Fruit fly (Drosophila melanogaster) whole organism, pupa: ENCODE data around the gene Nsf2.

Experiments used
- CG10348 ChIP-seq: fragments of 200-800 bp; sonication (Bioruptor generic); IDR thresholded peaks from 2 replicates; pipeline ENCODE4 v1.3.6; 2022; ENCODE audit warnings: missing biosample characterization, missing genetic modification characterization
- CG12605 ChIP-seq: fragments of 200-800 bp; sonication (Bioruptor generic); IDR thresholded peaks from 2 replicates; pipeline ENCODE4 v1.3.6; 2022; ENCODE audit warnings: missing biosample characterization, missing genetic modification characterization
- CG13204 ChIP-seq: fragments of 200-800 bp; sonication (Bioruptor generic); optimal IDR thresholded peaks from 2 replicates; lab custom pipeline; 2018; ENCODE audit warnings: missing biosample characterization, mild to moderate bottlenecking, missing genetic modification characterization, moderate library complexity
- CG14655 ChIP-seq: fragments of 200-800 bp; sonication (Bioruptor generic); optimal IDR thresholded peaks from 3 replicates; lab custom pipeline; 2017; ENCODE audit warnings: mild to moderate bottlenecking, missing biosample characterization, missing genetic modification reagents, missing genetic modification characterization
- CG15710 ChIP-seq: fragments of 200-800 bp; sonication (Bioruptor generic); optimal IDR thresholded peaks from 2 replicates; lab custom pipeline; 2018; ENCODE audit warnings: missing biosample characterization, mild to moderate bottlenecking, missing genetic modification characterization, moderate library complexity
- CG17806 ChIP-seq: fragments of 200-800 bp; sonication (Bioruptor generic); optimal IDR thresholded peaks from 2 replicates; lab custom pipeline; 2018; ENCODE audit warnings: missing biosample characterization, mild to moderate bottlenecking, missing genetic modification characterization, moderate library complexity
- CG32121 ChIP-seq: fragments of 200-800 bp; sonication (Bioruptor generic); IDR thresholded peaks from 2 replicates; pipeline ENCODE4 v1.3.6; 2022; ENCODE audit warnings: missing biosample characterization, missing genetic modification characterization
- CG34367 ChIP-seq: fragments of 200-800 bp; sonication (Bioruptor generic); optimal IDR thresholded peaks from 2 replicates; lab custom pipeline; 2018; ENCODE audit warnings: missing biosample characterization, mild to moderate bottlenecking, missing genetic modification characterization
- CG4496 ChIP-seq: fragments of 200-800 bp; sonication (Bioruptor generic); IDR thresholded peaks from 3 replicates; pipeline ENCODE4 v1.3.6; 2022; ENCODE audit warnings: missing biosample characterization, missing genetic modification characterization
- CG8159 ChIP-seq: fragments of 200-800 bp; sonication (Bioruptor generic); optimal IDR thresholded peaks from 3 replicates; lab custom pipeline; 2018; ENCODE audit warnings: missing biosample characterization, mild to moderate bottlenecking, missing genetic modification characterization, moderate library complexity
- CG8301 ChIP-seq: fragments of 200-800 bp; sonication (Bioruptor generic); optimal IDR thresholded peaks from 2 replicates; lab custom pipeline; 2018; ENCODE audit warnings: missing biosample characterization, mild to moderate bottlenecking, missing genetic modification characterization
- CG9948 ChIP-seq: fragments of 200-800 bp; sonication (Bioruptor generic); optimal IDR thresholded peaks from 2 replicates; lab custom pipeline; 2018; ENCODE audit warnings: missing biosample characterization, mild to moderate bottlenecking, missing genetic modification characterization, moderate library complexity
- D1 ChIP-seq: fragments of 200-800 bp; sonication (Bioruptor generic); optimal IDR thresholded peaks from 2 replicates; lab custom pipeline; 2018; ENCODE audit warnings: missing biosample characterization, mild to moderate bottlenecking, missing genetic modification characterization, moderate library complexity
- EcR ChIP-seq: fragments of 200-800 bp; sonication (Bioruptor generic); optimal IDR thresholded peaks from 3 replicates; lab custom pipeline; 2019; ENCODE audit warnings: missing biosample characterization, missing genetic modification characterization, mild to moderate bottlenecking, moderate library complexity, missing genetic modification reagents
- Ets98B ChIP-seq: fragments of 200-800 bp; sonication (Bioruptor generic); IDR thresholded peaks from 2 replicates; pipeline ENCODE4 v1.3.6; 2022; ENCODE audit warnings: missing biosample characterization, missing genetic modification characterization
- Pif1A ChIP-seq: fragments of 200-800 bp; sonication (Bioruptor generic); optimal IDR thresholded peaks from 3 replicates; lab custom pipeline; 2016; ENCODE audit warnings: missing biosample characterization, missing genetic modification characterization
- Pif1B ChIP-seq: fragments of 200-800 bp; sonication (Bioruptor generic); optimal IDR thresholded peaks from 3 replicates; lab custom pipeline; 2016; ENCODE audit warnings: missing biosample characterization, missing genetic modification characterization
- Snoo ChIP-seq: fragments of 200-800 bp; sonication (Bioruptor generic); optimal IDR thresholded peaks from 3 replicates; lab custom pipeline; 2017; ENCODE audit warnings: missing biosample characterization, mild to moderate bottlenecking, missing genetic modification characterization, inconsistent platforms
- fd96Ca ChIP-seq: fragments of 200-800 bp; sonication (Bioruptor generic); IDR thresholded peaks from 3 replicates; pipeline ENCODE4 v1.3.6; 2022; ENCODE audit warnings: missing biosample characterization, missing genetic modification characterization
- gl ChIP-seq: fragments of 200-800 bp; sonication (Bioruptor generic); optimal IDR thresholded peaks from 2 replicates; lab custom pipeline; 2018; ENCODE audit warnings: missing biosample characterization, mild to moderate bottlenecking, missing genetic modification characterization
- rn ChIP-seq: fragments of 200-800 bp; sonication (Bioruptor generic); IDR thresholded peaks from 2 replicates; pipeline ENCODE4 v1.3.6; 2022; ENCODE audit warnings: missing biosample characterization, missing genetic modification characterization

The Nsf2 gene

dm6 chr3R:13794666-13795055, 43.1 kb downstream of the Nsf2 start:
- TF ChIP-seq CG8301 (no peak), CG8159 (tag; lab: Kevin White, UChicago) (no peak), D1 (tag; lab: Kevin White, UChicago) (no peak), Ets98B (peak; percentile 21; the same call in 1 of the 2 replicates), CG32121 (GFP tag; lab: Robert Waterston, UW) (no peak), EcR (GFP tag; lab: Kevin White, UChicago) (peak; percentile 86), Pif1B (GFP tag; lab: Kevin White, UChicago) (peak; percentile 11), gl (no peak), Pif1A (GFP tag; lab: Kevin White, UChicago) (no peak), CG15710 (tag; lab: Kevin White, UChicago) (no peak), CG4496 (GFP tag; lab: Robert Waterston, UW) (peak; percentile 30; the same call in 1 of the 3 replicates), fd96Ca (GFP tag; lab: Robert Waterston, UW) (no peak), CG10348 (GFP tag; lab: Robert Waterston, UW) (no peak), CG14655 (GFP tag; lab: Kevin White, UChicago) (no peak)

- TF ChIP-seq Pif1B (GFP tag; lab: Kevin White, UChicago) (peak; percentile 50), CG12605 (no peak), rn (GFP tag; lab: Robert Waterston, UW) (no peak), CG14655 (GFP tag; lab: Kevin White, UChicago) (peak; percentile 64), CG15710 (tag; lab: Kevin White, UChicago) (no peak), Ets98B (peak; percentile 29; the same call in 1 of the 2 replicates), CG4496 (GFP tag; lab: Robert Waterston, UW) (peak; percentile 38; the same call in 1 of the 3 replicates), Pif1A (GFP tag; lab: Kevin White, UChicago) (peak; percentile 5), CG8301 (peak; percentile 42), Snoo (peak; percentile 85)
Measured at dm6 chr3R:13793979-13794665, 43.7 kb downstream of the Nsf2 start.

- TF ChIP-seq CG8301 (peak; percentile 20), Ets98B (peak; percentile 48), Snoo (peak; percentile 80), CG17806 (tag; lab: Kevin White, UChicago) (no peak), Pif1A (GFP tag; lab: Kevin White, UChicago) (peak; percentile 43), CG8159 (tag; lab: Kevin White, UChicago) (no peak)
Measured at dm6 chr3R:13793105-13793978, 44.4 kb downstream of the Nsf2 start.

- TF ChIP-seq CG8159 (tag; lab: Kevin White, UChicago) = no peak
- no peak for TF ChIP-seq CG32121 (GFP tag; lab: Robert Waterston, UW)
- TF ChIP-seq CG10348 (GFP tag; lab: Robert Waterston, UW) = no peak
- TF ChIP-seq CG14655 (GFP tag; lab: Kevin White, UChicago) = no peak
- TF ChIP-seq EcR (GFP tag; lab: Kevin White, UChicago) = peak; percentile 90
- no peak for TF ChIP-seq CG12605
- TF ChIP-seq CG9948 (tag; lab: Kevin White, UChicago) = no peak
- no peak for TF ChIP-seq CG4496 (GFP tag; lab: Robert Waterston, UW)
Measured at dm6 chr3R:13790820-13791219, 47.0 kb downstream of the Nsf2 start.

dm6 chr3R:13789617-13790277, 48.0 kb downstream of the Nsf2 start:
- TF ChIP-seq CG17806 (tag; lab: Kevin White, UChicago) (no peak), EcR (GFP tag; lab: Kevin White, UChicago) (peak; percentile 96), fd96Ca (GFP tag; lab: Robert Waterston, UW) (no peak), CG10348 (GFP tag; lab: Robert Waterston, UW) (no peak), CG13204 (GFP tag; lab: Kevin White, UChicago) (no peak), CG9948 (tag; lab: Kevin White, UChicago) (no peak), CG12605 (no peak), CG32121 (GFP tag; lab: Robert Waterston, UW) (0 out of 2 replicates have a peak, but pooled peaks have one; percentile 30)

- TF ChIP-seq gl (peak; percentile 6), CG34367 (tag; lab: Kevin White, UChicago) (no peak), CG15710 (tag; lab: Kevin White, UChicago) (no peak), CG32121 (GFP tag; lab: Robert Waterston, UW) (no peak), fd96Ca (GFP tag; lab: Robert Waterston, UW) (0 out of 3 replicates have a peak, but pooled peaks have one; percentile 16), CG14655 (GFP tag; lab: Kevin White, UChicago) (no peak)
Measured at dm6 chr3R:13788672-13789071, 49.1 kb downstream of the Nsf2 start.
